Worm (Caenorhabditis elegans) whole organism, dauer: ENCODE data around the gene srh-92.

ENCODE experiments used
- unc-62 ChIP-seq: sonication (generic microtip); optimal IDR thresholded peaks from 2 replicates; lab custom pipeline; 2017; ENCODE audit warnings: missing biosample characterization, missing genetic modification reagents, missing genetic modification characterization

Gene srh-92

DNA sequence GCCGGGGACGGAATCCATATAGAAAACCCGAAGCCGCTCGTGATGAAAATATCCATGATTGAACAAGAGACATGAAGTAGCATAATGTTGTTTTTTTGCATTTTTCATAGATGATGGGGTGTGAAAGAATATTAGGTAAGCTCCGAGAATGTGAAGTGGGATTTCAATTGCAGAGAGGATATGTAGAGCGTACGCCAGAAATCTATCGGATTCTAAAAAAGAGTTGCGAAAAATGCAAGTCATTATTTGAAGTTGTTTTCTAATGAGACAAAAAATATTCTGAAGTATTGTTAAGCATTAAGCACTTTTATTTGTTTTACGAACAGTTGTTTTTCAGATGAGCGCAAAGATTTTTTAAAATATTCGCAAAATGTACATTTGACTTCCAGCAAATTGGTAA lies 36.5 kb downstream of the srh-92 start, which contains the start of gene F18E3.10:
Gene F18E3.10, minus strand, starts transcription at position 101 of the 400 bp plus-strand sequence.
- no peak for TF ChIP-seq unc-62 (GFP tag; lab: Kevin White, UChicago)

- no peak for TF ChIP-seq unc-62 (GFP tag; lab: Kevin White, UChicago)
These were observed 40.6 kb downstream of the srh-92 start, which contains the start of gene srxa-4 for ce11 chrV:7420162-7420561. srxa-4 (plus strand) TSS chrV:7420462.

DNA sequence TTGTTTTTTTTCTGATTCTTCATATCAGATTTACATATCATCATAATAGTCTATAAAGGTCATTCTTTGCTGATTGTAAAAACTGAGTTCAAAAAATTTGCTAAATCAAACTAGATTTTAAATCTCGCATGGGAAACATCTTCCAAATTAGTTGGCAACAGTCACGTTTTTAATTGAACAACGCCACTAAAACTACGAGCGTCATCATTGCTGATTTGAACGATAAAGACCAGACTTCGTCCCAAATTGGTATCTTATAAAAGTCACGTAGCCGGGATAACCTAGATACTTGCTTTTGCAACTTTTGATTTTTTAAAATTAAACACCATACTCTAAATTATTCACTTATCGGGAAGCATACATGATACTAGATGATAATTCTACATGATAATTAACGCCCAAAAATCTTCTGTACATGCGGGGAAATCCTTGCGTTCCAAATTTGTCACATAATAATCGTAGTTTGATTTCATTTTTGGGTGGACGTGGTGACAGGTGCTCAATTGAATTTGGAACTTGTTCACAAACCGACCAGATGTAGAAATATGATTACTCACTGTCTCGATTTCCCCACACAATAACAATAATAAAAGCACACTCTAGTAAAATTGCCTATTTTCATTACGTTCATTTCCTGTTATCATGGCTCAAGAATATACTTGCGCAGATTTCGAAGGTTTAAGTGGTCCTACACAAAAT lies 43.6 kb downstream of the srh-92 start, which contains the start of gene srw-67:
Gene srw-67, plus strand, starts transcription at position 643 of the 699 bp plus-strand sequence.
- TF ChIP-seq unc-62 (GFP tag; lab: Kevin White, UChicago) = no peak

DNA sequence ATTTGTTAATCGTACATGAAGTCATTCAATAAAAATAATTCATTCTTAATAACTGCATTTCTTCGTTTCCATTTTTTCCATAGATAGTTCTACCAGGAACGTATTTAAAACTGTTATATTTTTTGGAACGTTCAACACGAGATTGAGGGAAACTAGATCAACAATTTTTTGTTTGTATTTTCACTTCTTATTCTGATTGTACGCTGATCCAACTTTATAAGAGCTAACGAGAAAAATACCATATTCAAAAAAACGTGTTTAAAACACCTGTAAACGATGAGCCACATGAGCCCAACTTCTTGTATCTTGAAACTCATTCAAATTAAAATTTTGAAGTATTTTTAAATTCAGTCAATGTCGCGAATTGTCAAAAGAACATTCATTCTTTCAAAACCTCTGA lies 44.2 kb downstream of the srh-92 start:
- TF ChIP-seq unc-62 (GFP tag; lab: Kevin White, UChicago) = no peak

- TF ChIP-seq unc-62 (GFP tag; lab: Kevin White, UChicago) = no peak
These were observed 44.9 kb downstream of the srh-92 start, which contains the start of gene F18E3.13 for ce11 chrV:7415780-7416428. F18E3.13 (plus strand) TSS chrV:7416164.

ce11 chrV:7414909-7415308 lies 45.9 kb downstream of the srh-92 start, which contains the start of gene F18E3.12:
F18E3.12 (plus strand) TSS chrV:7414985.
- TF ChIP-seq unc-62 (GFP tag; lab: Kevin White, UChicago) = no peak

DNA sequence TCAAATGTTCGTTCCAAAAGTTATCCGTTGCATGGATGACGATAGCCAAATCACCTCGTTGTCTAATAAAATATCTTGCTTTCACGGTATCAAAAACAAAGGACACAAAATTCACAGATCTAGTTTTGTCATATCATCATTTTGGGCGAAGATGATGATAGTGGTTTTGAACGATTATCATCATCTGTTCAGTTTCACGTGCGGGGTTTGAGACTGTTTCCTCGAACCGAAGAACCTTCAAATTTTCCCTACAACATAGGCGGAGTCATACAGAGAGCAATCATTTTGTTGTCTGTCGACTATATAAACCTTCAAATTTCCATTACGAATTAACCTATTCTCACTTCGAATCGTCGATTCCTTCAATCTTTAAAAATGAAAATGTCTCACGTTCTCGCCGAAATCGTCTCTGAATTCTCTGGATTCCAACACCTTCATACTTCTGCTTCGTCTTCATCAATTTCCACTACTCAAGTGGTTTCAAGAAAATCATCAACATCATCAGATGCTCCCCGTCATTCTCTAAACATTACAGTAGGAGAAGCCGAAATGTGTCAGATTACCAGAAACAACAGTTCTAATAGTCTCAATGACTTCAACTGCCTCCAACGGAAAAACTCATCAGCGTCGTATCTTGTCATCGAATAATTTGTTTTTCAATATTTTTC lies 47.6 kb downstream of the srh-92 start, which contains the start of gene F18E3.11:
Gene F18E3.11, plus strand, starts transcription at position 376 of the 668 bp plus-strand sequence.
- no peak for TF ChIP-seq unc-62 (GFP tag; lab: Kevin White, UChicago)

DNA sequence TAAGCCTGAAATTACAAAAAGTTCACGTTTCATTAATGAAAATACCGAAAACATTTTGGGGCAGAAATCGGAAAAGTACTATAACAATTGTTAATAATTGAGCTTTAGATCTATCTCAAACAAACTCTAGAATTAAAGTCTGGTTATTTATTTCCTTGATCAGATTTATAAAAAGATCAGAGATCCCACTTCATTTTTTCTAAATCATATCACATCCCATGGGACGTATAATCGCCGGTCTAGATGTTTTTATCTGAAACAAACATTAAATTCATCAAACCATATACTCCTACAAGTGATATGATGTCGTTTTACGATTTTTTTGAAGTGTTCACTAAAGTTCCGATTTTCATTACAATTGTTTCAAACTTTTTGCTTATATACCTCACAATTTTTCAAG lies 49.1 kb downstream of the srh-92 start, which contains the start of gene str-41:
Gene str-41, plus strand, starts transcription at position 301 of the 400 bp plus-strand sequence.
- TF ChIP-seq unc-62 (GFP tag; lab: Kevin White, UChicago) = no peak
